Fruit fly (Drosophila melanogaster): ENCODE data around the gene CG12084.

DNA sequence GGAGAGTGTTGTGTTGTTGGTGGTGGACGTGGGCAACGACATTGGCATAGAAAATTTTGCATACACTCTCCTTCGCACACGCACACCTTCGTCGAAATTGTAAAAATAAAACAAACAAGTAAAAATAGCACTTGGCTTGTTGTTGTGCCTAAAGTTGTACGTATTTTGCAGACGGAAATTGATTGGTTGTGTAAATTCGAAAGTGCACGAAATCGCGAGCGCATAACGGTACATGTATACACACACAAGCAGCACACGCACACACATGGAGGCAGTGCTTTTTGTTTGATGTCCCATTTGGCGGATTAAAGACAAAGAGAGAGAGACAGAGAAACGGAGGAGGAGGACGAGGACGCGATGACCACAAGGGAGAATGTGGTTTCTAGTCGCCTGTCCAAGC, 40.9 kb upstream of the CG12084 start:
- no peak for TF ChIP-seq CG1024 (GFP tag; IDR thresholded peaks at IDR 0.05)
- TF ChIP-seq zf30C (GFP tag; optimal IDR thresholded peaks at IDR 0.05): no peak
- TF ChIP-seq CG14014 (GFP tag; IDR thresholded peaks at IDR 0.05): no peak
- TF ChIP-seq pnt (GFP tag; optimal IDR thresholded peaks at IDR 0.05): no peak
